Worm (Caenorhabditis elegans) whole organism, L1 larva: Measurements from ENCODE around the gene R144.6.

Experiments
- C16A3.4 ChIP-seq: fragments of 150-350 bp; optimal IDR thresholded peaks from 2 replicates; lab custom pipeline; 2014; ENCODE audit warnings: missing biosample characterization, missing genetic modification characterization
- ama-1 ChIP-seq: fragments of 150-350 bp; optimal IDR thresholded peaks from 2 replicates; lab custom pipeline; 2014
- ceh-63 ChIP-seq: fragments of 200-800 bp; sonication (Bioruptor generic); optimal IDR thresholded peaks from 2 replicates; lab custom pipeline; 2018; ENCODE audit warnings: mild to moderate bottlenecking, missing genetic modification characterization, missing compliant biosample characterization
- ceh-8 ChIP-seq: fragments of 200-800 bp; sonication (Bioruptor generic); optimal IDR thresholded peaks from 2 replicates; lab custom pipeline; 2018; ENCODE audit warnings: mild to moderate bottlenecking, missing genetic modification characterization, moderate library complexity, missing compliant biosample characterization
- ceh-82 ChIP-seq, 3 experiments: fragments of 150-350 bp in 1 of 3; sonication (generic microtip) in 2 of 3; optimal IDR thresholded peaks; 2 replicates each; lab custom pipeline; 2014 to 2017; ENCODE audit warnings: missing biosample characterization in 3 of 3, missing genetic modification characterization in 3 of 3
- ceh-88 ChIP-seq: fragments of 200-800 bp; sonication (Bioruptor generic); IDR thresholded peaks from 2 replicates; pipeline ENCODE4 v1.3.6; 2022; ENCODE audit warnings: missing genetic modification characterization, missing compliant biosample characterization
- dsc-1 ChIP-seq: sonication (generic microtip); optimal IDR thresholded peaks from 2 replicates; lab custom pipeline; 2016; ENCODE audit warnings: mild to moderate bottlenecking, missing genetic modification characterization, missing compliant biosample characterization
- efl-1 ChIP-seq, 4 experiments: fragments of 150-350 bp; optimal IDR thresholded peaks in 3 of 4; peaks in 1 of 4; 1 replicate in 1 of 4; 2 replicates in 3 of 4; lab custom pipeline; 2014; ENCODE audit warnings: missing biosample characterization in 2 of 4, missing genetic modification characterization in 2 of 4, missing genetic modification reagents in 2 of 4
- efl-3 ChIP-seq: fragments of 200-800 bp; sonication (Bioruptor generic); optimal IDR thresholded peaks from 2 replicates; lab custom pipeline; 2018; ENCODE audit warnings: mild to moderate bottlenecking, missing genetic modification characterization, missing compliant biosample characterization
- egl-13 ChIP-seq: sonication (generic microtip); optimal IDR thresholded peaks from 2 replicates; lab custom pipeline; 2016; ENCODE audit warnings: missing genotype, missing genetic modification reagents, missing genetic modification characterization, missing compliant biosample characterization
- elt-2 ChIP-seq: sonication (generic microtip); optimal IDR thresholded peaks from 2 replicates; lab custom pipeline; 2016; ENCODE audit warnings: missing genetic modification characterization, mild to moderate bottlenecking, inconsistent platforms, missing compliant biosample characterization, missing genetic modification reagents
- fkh-10 ChIP-seq: sonication (generic microtip); optimal IDR thresholded peaks from 2 replicates; lab custom pipeline; 2017; ENCODE audit warnings: missing biosample characterization, missing genetic modification reagents, missing genetic modification characterization
- fkh-8 ChIP-seq: sonication (generic microtip); optimal IDR thresholded peaks from 2 replicates; lab custom pipeline; 2016; ENCODE audit warnings: mild to moderate bottlenecking, missing genetic modification characterization, missing compliant biosample characterization
- fos-1 ChIP-seq: fragments of 150-350 bp; optimal IDR thresholded peaks from 2 replicates; lab custom pipeline; 2014; ENCODE audit warnings: missing biosample characterization, missing genetic modification characterization
- grh-1 ChIP-seq: fragments of 200-800 bp; sonication (Bioruptor generic); IDR thresholded peaks from 2 replicates; pipeline ENCODE4 v1.3.6; 2022; ENCODE audit warnings: missing genetic modification reagents, missing genetic modification characterization, missing compliant biosample characterization
- hpl-2 ChIP-seq: fragments of 150-350 bp; optimal IDR thresholded peaks from 2 replicates; lab custom pipeline; 2014; ENCODE audit warnings: missing biosample characterization, missing genetic modification reagents, missing genetic modification characterization
- irx-1 ChIP-seq: sonication (generic microtip); optimal IDR thresholded peaks from 2 replicates; lab custom pipeline; 2016; ENCODE audit warnings: missing genetic modification characterization, missing compliant biosample characterization
- isw-1 ChIP-seq: fragments of 200-800 bp; sonication (Bioruptor generic); IDR thresholded peaks from 2 replicates; pipeline ENCODE4 v1.3.6; 2022; ENCODE audit warnings: missing genetic modification characterization, missing compliant biosample characterization
- jun-1 ChIP-seq: fragments of 150-350 bp; optimal IDR thresholded peaks from 2 replicates; lab custom pipeline; 2014; ENCODE audit warnings: missing biosample characterization, missing genetic modification reagents, missing genetic modification characterization
- lin-13 ChIP-seq: fragments of 150-350 bp; optimal IDR thresholded peaks from 2 replicates; lab custom pipeline; 2014; ENCODE audit warnings: missing biosample characterization, missing genetic modification reagents, missing genetic modification characterization
- lin-14 ChIP-seq: fragments of 200-800 bp; sonication (Bioruptor generic); optimal IDR thresholded peaks from 2 replicates; lab custom pipeline; 2018; ENCODE audit warnings: mild to moderate bottlenecking, missing genetic modification characterization, moderate library complexity, missing compliant biosample characterization
- lin-15B ChIP-seq: fragments of 150-350 bp; sonication (generic microtip); optimal IDR thresholded peaks from 3 replicates; lab custom pipeline; 2014; ENCODE audit warnings: missing biosample characterization, missing genetic modification characterization
- lin-35 ChIP-seq, 2 experiments: fragments of 150-350 bp; optimal IDR thresholded peaks; 2 replicates each; lab custom pipeline; 2014; ENCODE audit warnings: missing biosample characterization in 2 of 2, missing genetic modification characterization in 2 of 2, missing genetic modification reagents in 2 of 2
- lin-39 ChIP-seq: fragments of 150-350 bp; optimal IDR thresholded peaks from 2 replicates; lab custom pipeline; 2014; ENCODE audit warnings: missing biosample characterization, missing genetic modification reagents, missing genetic modification characterization
- lsy-2 ChIP-seq, 2 experiments: fragments of 150-350 bp; optimal IDR thresholded peaks; 2 replicates each; lab custom pipeline; 2014; ENCODE audit warnings: missing biosample characterization in 2 of 2, missing genetic modification characterization in 2 of 2
- mdl-1 ChIP-seq, 2 experiments: fragments of 150-350 bp; optimal IDR thresholded peaks; 2 replicates each; lab custom pipeline; 2014 to 2017; ENCODE audit warnings: missing biosample characterization in 2 of 2, missing genetic modification characterization in 2 of 2, inconsistent platforms in 1 of 2
- mep-1 ChIP-seq: fragments of 150-350 bp; optimal IDR thresholded peaks from 2 replicates; lab custom pipeline; 2014; ENCODE audit warnings: missing biosample characterization, missing genetic modification characterization
- nhr-19 ChIP-seq: fragments of 200-800 bp; sonication (Bioruptor generic); conservative IDR thresholded peaks from 2 replicates; pipeline ENCODE4 v1.3.6; 2022; ENCODE audit warnings: missing genetic modification characterization, missing compliant biosample characterization
- nhr-237 ChIP-seq: fragments of 150-350 bp; optimal IDR thresholded peaks from 2 replicates; lab custom pipeline; 2014; ENCODE audit warnings: missing biosample characterization, missing genetic modification characterization
- nhr-47 ChIP-seq: sonication (generic microtip); optimal IDR thresholded peaks from 2 replicates; lab custom pipeline; 2016; ENCODE audit warnings: mild to moderate bottlenecking, missing genetic modification characterization, moderate library complexity, missing compliant biosample characterization
- nhr-71 ChIP-seq: sonication (generic microtip); optimal IDR thresholded peaks from 2 replicates; lab custom pipeline; 2016; ENCODE audit warnings: mild to moderate bottlenecking, missing genetic modification characterization, moderate library complexity, missing compliant biosample characterization
- nhr-76 ChIP-seq: sonication (generic microtip); optimal IDR thresholded peaks from 2 replicates; lab custom pipeline; 2017; ENCODE audit warnings: missing biosample characterization, missing genetic modification characterization
- nhr-84 ChIP-seq: sonication (generic microtip); optimal IDR thresholded peaks from 2 replicates; lab custom pipeline; 2017; ENCODE audit warnings: missing biosample characterization, missing genetic modification characterization
- nhr-90 ChIP-seq: sonication (generic microtip); optimal IDR thresholded peaks from 2 replicates; lab custom pipeline; 2016; ENCODE audit warnings: mild to moderate bottlenecking, missing genetic modification characterization, missing compliant biosample characterization; ENCODE audit not compliant: poor library complexity
- pax-3 ChIP-seq: fragments of 200-800 bp; sonication (Bioruptor generic); optimal IDR thresholded peaks from 2 replicates; lab custom pipeline; 2018; ENCODE audit warnings: mild to moderate bottlenecking, missing genetic modification characterization, moderate library complexity, missing compliant biosample characterization
- pqm-1 ChIP-seq: sonication (generic microtip); optimal IDR thresholded peaks from 3 replicates; lab custom pipeline; 2017; ENCODE audit warnings: missing biosample characterization, missing genetic modification characterization
- rnt-1 ChIP-seq: sonication (generic microtip); optimal IDR thresholded peaks from 2 replicates; lab custom pipeline; 2016; ENCODE audit warnings: mild to moderate bottlenecking, missing genetic modification characterization, moderate library complexity, missing compliant biosample characterization
- snpc-4 ChIP-seq: fragments of 150-350 bp; optimal IDR thresholded peaks from 2 replicates; lab custom pipeline; 2014; ENCODE audit warnings: missing biosample characterization, missing genetic modification characterization
- sptf-1 ChIP-seq: fragments of 150-350 bp; optimal IDR thresholded peaks from 2 replicates; lab custom pipeline; 2014; ENCODE audit warnings: missing biosample characterization, missing genetic modification characterization
- swsn-7 ChIP-seq: sonication (generic microtip); optimal IDR thresholded peaks from 2 replicates; lab custom pipeline; 2016; ENCODE audit warnings: missing genetic modification characterization, missing compliant biosample characterization
- tbx-2 ChIP-seq: sonication (generic microtip); optimal IDR thresholded peaks from 2 replicates; lab custom pipeline; 2016; ENCODE audit warnings: missing genetic modification characterization, missing compliant biosample characterization
- tlp-1 ChIP-seq: fragments of 150-350 bp; optimal IDR thresholded peaks from 2 replicates; lab custom pipeline; 2014; ENCODE audit warnings: missing biosample characterization, missing genetic modification characterization
- unc-30 ChIP-seq: sonication (generic microtip); optimal IDR thresholded peaks from 2 replicates; lab custom pipeline; 2017; ENCODE audit warnings: missing biosample characterization, missing genetic modification characterization
- unc-62 ChIP-seq: fragments of 150-350 bp; optimal IDR thresholded peaks from 2 replicates; lab custom pipeline; 2014; ENCODE audit warnings: missing biosample characterization, missing genetic modification reagents, missing genetic modification characterization
- unc-98 ChIP-seq: fragments of 200-800 bp; sonication (Bioruptor generic); IDR thresholded peaks from 2 replicates; pipeline ENCODE4 v1.3.6; 2022; ENCODE audit warnings: missing genetic modification characterization, missing compliant biosample characterization
- ztf-11 ChIP-seq, 2 experiments: sonication (generic microtip); optimal IDR thresholded peaks; 2 replicates each; lab custom pipeline; 2016 to 2017; ENCODE audit warnings: missing genetic modification characterization in 2 of 2, missing biosample characterization in 1 of 2, missing compliant biosample characterization in 1 of 2

Gene R144.6

ce11 chrIII:4998111-4998859, 6.2 kb downstream of the R144.6 start, which contains the start of gene tmem-131 (continued):
- TF ChIP-seq rnt-1 (no peak), ztf-11 (tag; optimal IDR thresholded peaks at IDR 0.05; lab: Kevin White, UChicago) (no peak), fkh-10 (GFP tag; lab: Kevin White, UChicago) (no peak), lin-15B (no peak), unc-30 (tag; lab: Kevin White, UChicago) (no peak), efl-3 (GFP tag; lab: Kevin White, UChicago) (no peak), nhr-84 (no peak), hpl-2 (GFP tag; lab: Kevin White, UChicago) (no peak), lin-39 (tag; lab: Kevin White, UChicago) (no peak), ama-1 (lab: Kevin White, UChicago) (no peak), elt-2 (tag; lab: Kevin White, UChicago) (no peak), efl-1 (optimal IDR thresholded peaks at IDR 0.05; lab: Kevin White, UChicago) (peak in 1 of 2 experiments; percentile 24), efl-1 (GFP tag; optimal IDR thresholded peaks at IDR 0.05 in 1 of 2; lab: Kevin White, UChicago) (peak in 1 of 2 experiments; percentile 89), lsy-2 (tag; optimal IDR thresholded peaks at IDR 0.05; lab: Kevin White, UChicago) (peak; percentile 7 to 47), nhr-47 (tag; lab: Kevin White, UChicago) (no peak), lin-35 (GFP tag; optimal IDR thresholded peaks at IDR 0.05; lab: Kevin White, UChicago) (peak; percentile 8 to 46), mdl-1 (tag; optimal IDR thresholded peaks at IDR 0.05; lab: Kevin White, UChicago) (no peak), swsn-7 (no peak), ceh-88 (no peak), egl-13 (no peak), pqm-1 (tag; lab: Kevin White, UChicago) (no peak), nhr-237 (no peak), mep-1 (tag; lab: Kevin White, UChicago) (peak; percentile 59), sptf-1 (tag; lab: Kevin White, UChicago) (no peak), ceh-63 (GFP tag; lab: Kevin White, UChicago) (no peak), fkh-8 (tag; lab: Kevin White, UChicago) (no peak), ceh-82 (tag; optimal IDR thresholded peaks at IDR 0.05; lab: Kevin White, UChicago) (no peak), fos-1 (tag; lab: Kevin White, UChicago) (no peak), C16A3.4 (tag; lab: Kevin White, UChicago) (peak; percentile 35), lin-13 (GFP tag; lab: Kevin White, UChicago) (no peak), pax-3 (tag; lab: Kevin White, UChicago) (no peak), tlp-1 (tag; lab: Kevin White, UChicago) (no peak), nhr-71 (peak; percentile 50), nhr-76 (tag; lab: Kevin White, UChicago) (no peak), nhr-90 (tag; lab: Kevin White, UChicago) (peak; percentile 24), irx-1 (peak; percentile 11), unc-62 (GFP tag; lab: Kevin White, UChicago) (no peak), jun-1 (tag; lab: Kevin White, UChicago) (no peak), dsc-1 (tag; lab: Kevin White, UChicago) (no peak), unc-98 (no peak), nhr-19 (GFP tag; lab: Robert Waterston, UW) (0 out of 2 replicates have a peak, but pooled peaks have one; percentile 5), snpc-4 (tag; lab: Kevin White, UChicago) (no peak), ceh-8 (no peak), grh-1 (GFP tag; lab: Robert Waterston, UW) (no peak), lin-14 (GFP tag; lab: Kevin White, UChicago) (peak; percentile 67), isw-1 (GFP tag; lab: Robert Waterston, UW) (no peak), tbx-2 (tag; lab: Kevin White, UChicago) (peak; percentile 4)
